Worm (Caenorhabditis elegans) whole organism, late embryonic: ENCODE data around the gene ipla-3.

Source experiments
- C08G9.2 ChIP-seq: sonication (generic microtip); optimal IDR thresholded peaks from 2 replicates; lab custom pipeline; 2016; ENCODE audit warnings: mild to moderate bottlenecking, missing genetic modification characterization, moderate library complexity, missing compliant biosample characterization
- F13H6.1 ChIP-seq: sonication (generic microtip); optimal IDR thresholded peaks from 2 replicates; lab custom pipeline; 2016; ENCODE audit warnings: missing genetic modification characterization, missing compliant biosample characterization
- K02D7.2 ChIP-seq: sonication (generic microtip); optimal IDR thresholded peaks from 2 replicates; lab custom pipeline; 2017; ENCODE audit warnings: mild to moderate bottlenecking, missing genetic modification characterization, missing compliant biosample characterization
- K09A11.1 ChIP-seq: sonication (generic microtip); optimal IDR thresholded peaks from 2 replicates; lab custom pipeline; 2017; ENCODE audit warnings: antibody characterized with exemption, mild to moderate bottlenecking, missing genetic modification characterization, missing compliant biosample characterization; ENCODE audit not compliant: insufficient read depth
- T23F11.4 ChIP-seq: fragments of 200-800 bp; sonication (Bioruptor generic); optimal IDR thresholded peaks from 2 replicates; lab custom pipeline; 2018; ENCODE audit warnings: mild to moderate bottlenecking, missing genetic modification characterization, missing compliant biosample characterization
- Y22D7AL.16 ChIP-seq: sonication (generic microtip); optimal IDR thresholded peaks from 2 replicates; lab custom pipeline; 2016; ENCODE audit warnings: missing genetic modification characterization, missing compliant biosample characterization
- ama-1 ChIP-seq: fragments of 150-350 bp; optimal IDR thresholded peaks from 2 replicates; lab custom pipeline; 2014
- ceh-14 ChIP-seq: sonication (generic microtip); optimal IDR thresholded peaks from 2 replicates; lab custom pipeline; 2016; ENCODE audit warnings: missing genotype, missing genetic modification characterization, missing compliant biosample characterization
- ceh-18 ChIP-seq: sonication (generic microtip); optimal IDR thresholded peaks from 2 replicates; lab custom pipeline; 2016; ENCODE audit warnings: missing genetic modification characterization, missing compliant biosample characterization
- ceh-2 ChIP-seq: sonication (generic microtip); optimal IDR thresholded peaks from 2 replicates; lab custom pipeline; 2016; ENCODE audit warnings: missing genotype, missing genetic modification characterization, missing compliant biosample characterization
- ceh-22 ChIP-seq: sonication (generic microtip); optimal IDR thresholded peaks from 2 replicates; lab custom pipeline; 2017; ENCODE audit warnings: missing biosample characterization, missing genetic modification characterization
- ceh-24 ChIP-seq: sonication (generic microtip); optimal IDR thresholded peaks from 2 replicates; lab custom pipeline; 2016; ENCODE audit warnings: mild to moderate bottlenecking, missing genetic modification characterization, missing compliant biosample characterization
- ceh-30 ChIP-seq: fragments of 150-350 bp; optimal IDR thresholded peaks from 2 replicates; lab custom pipeline; 2014; ENCODE audit warnings: missing biosample characterization, missing genetic modification characterization
- ceh-34 ChIP-seq: sonication (generic microtip); optimal IDR thresholded peaks from 2 replicates; lab custom pipeline; 2016; ENCODE audit warnings: mild to moderate bottlenecking, missing genetic modification characterization, missing compliant biosample characterization
- ceh-45 ChIP-seq: fragments of 200-800 bp; sonication (Bioruptor generic); IDR thresholded peaks from 2 replicates; pipeline ENCODE4 v1.3.6; 2022; ENCODE audit warnings: missing genetic modification reagents, missing genetic modification characterization, missing compliant biosample characterization
- ceh-48 ChIP-seq: sonication (generic microtip); optimal IDR thresholded peaks from 2 replicates; lab custom pipeline; 2016; ENCODE audit warnings: missing genetic modification characterization, inconsistent platforms, missing compliant biosample characterization
- ceh-9 ChIP-seq: sonication (generic microtip); optimal IDR thresholded peaks from 2 replicates; lab custom pipeline; 2016; ENCODE audit warnings: mild to moderate bottlenecking, missing genetic modification characterization, inconsistent platforms, missing compliant biosample characterization
- che-1 ChIP-seq: sonication (generic microtip); optimal IDR thresholded peaks from 2 replicates; lab custom pipeline; 2016; ENCODE audit warnings: mild to moderate bottlenecking, missing genetic modification characterization, missing compliant biosample characterization
- dve-1 ChIP-seq: sonication (generic microtip); optimal IDR thresholded peaks from 2 replicates; lab custom pipeline; 2017; ENCODE audit warnings: antibody characterized with exemption, mild to moderate bottlenecking, missing genetic modification characterization, missing compliant biosample characterization
- elt-2 ChIP-seq: sonication (generic microtip); optimal IDR thresholded peaks from 2 replicates; lab custom pipeline; 2016; ENCODE audit warnings: missing genetic modification reagents, missing genetic modification characterization, missing compliant biosample characterization
- elt-4 ChIP-seq: sonication (generic microtip); optimal IDR thresholded peaks from 2 replicates; lab custom pipeline; 2016; ENCODE audit warnings: missing genetic modification characterization, missing compliant biosample characterization
- eyg-1 ChIP-seq: sonication (generic microtip); optimal IDR thresholded peaks from 2 replicates; lab custom pipeline; 2016; ENCODE audit warnings: missing genotype, missing genetic modification characterization, missing compliant biosample characterization
- fax-1 ChIP-seq: sonication (generic microtip); optimal IDR thresholded peaks from 2 replicates; lab custom pipeline; 2016; ENCODE audit warnings: missing genotype, missing genetic modification characterization, missing compliant biosample characterization
- fkh-10 ChIP-seq: fragments of 150-350 bp; optimal IDR thresholded peaks from 2 replicates; lab custom pipeline; 2014; ENCODE audit warnings: missing biosample characterization, missing genetic modification reagents, missing genetic modification characterization
- fkh-6 ChIP-seq: sonication (generic microtip); optimal IDR thresholded peaks from 2 replicates; lab custom pipeline; 2016; ENCODE audit warnings: missing genetic modification characterization, missing compliant biosample characterization
- gmeb-2 ChIP-seq: sonication (generic microtip); optimal IDR thresholded peaks from 2 replicates; lab custom pipeline; 2016; ENCODE audit warnings: missing genetic modification characterization, inconsistent platforms, missing compliant biosample characterization
- hlh-15 ChIP-seq: sonication (generic microtip); optimal IDR thresholded peaks from 2 replicates; lab custom pipeline; 2016; ENCODE audit warnings: missing genetic modification characterization, missing compliant biosample characterization
- hlh-6 ChIP-seq: sonication (generic microtip); optimal IDR thresholded peaks from 2 replicates; lab custom pipeline; 2016; ENCODE audit warnings: missing genotype, missing genetic modification characterization, missing compliant biosample characterization
- hlh-8 ChIP-seq: sonication (generic microtip); optimal IDR thresholded peaks from 2 replicates; lab custom pipeline; 2016; ENCODE audit warnings: missing genotype, missing genetic modification characterization, missing compliant biosample characterization
- madf-2 ChIP-seq: sonication (generic microtip); optimal IDR thresholded peaks from 2 replicates; lab custom pipeline; 2017; ENCODE audit warnings: missing genetic modification characterization, missing compliant biosample characterization
- mec-3 ChIP-seq: sonication (generic microtip); optimal IDR thresholded peaks from 2 replicates; lab custom pipeline; 2016; ENCODE audit warnings: borderline replicate concordance, missing genetic modification characterization, missing compliant biosample characterization
- nfya-1 ChIP-seq: sonication (generic microtip); optimal IDR thresholded peaks from 2 replicates; lab custom pipeline; 2017; ENCODE audit warnings: missing genetic modification characterization, mild to moderate bottlenecking, missing compliant biosample characterization, antibody characterized with exemption, moderate library complexity
- nhr-232 ChIP-seq: sonication (generic microtip); optimal IDR thresholded peaks from 2 replicates; lab custom pipeline; 2016; ENCODE audit warnings: missing genetic modification characterization, missing compliant biosample characterization
- npax-4 ChIP-seq: sonication (generic microtip); optimal IDR thresholded peaks from 2 replicates; lab custom pipeline; 2016; ENCODE audit warnings: missing genetic modification characterization, missing compliant biosample characterization
- pat-9 ChIP-seq: fragments of 200-800 bp; sonication (Bioruptor generic); optimal IDR thresholded peaks from 2 replicates; lab custom pipeline; 2018; ENCODE audit warnings: mild to moderate bottlenecking, missing genetic modification characterization, moderate library complexity, missing compliant biosample characterization
- pax-1 ChIP-seq: fragments of 150-350 bp; optimal IDR thresholded peaks from 2 replicates; lab custom pipeline; 2014; ENCODE audit warnings: missing biosample characterization, missing genetic modification characterization
- pha-2 ChIP-seq: sonication (generic microtip); optimal IDR thresholded peaks from 2 replicates; lab custom pipeline; 2017; ENCODE audit warnings: mild to moderate bottlenecking, missing genetic modification characterization, missing compliant biosample characterization
- pqm-1 ChIP-seq: sonication (generic microtip); optimal IDR thresholded peaks from 2 replicates; lab custom pipeline; 2016; ENCODE audit warnings: missing genetic modification characterization, missing compliant biosample characterization
- ref-2 ChIP-seq: sonication (generic microtip); optimal IDR thresholded peaks from 2 replicates; lab custom pipeline; 2016; ENCODE audit warnings: missing genetic modification characterization, missing compliant biosample characterization
- rnt-1 ChIP-seq: sonication (generic microtip); optimal IDR thresholded peaks from 2 replicates; lab custom pipeline; 2016; ENCODE audit warnings: missing genetic modification characterization, missing compliant biosample characterization
- sdc-2 ChIP-seq: sonication (generic microtip); optimal IDR thresholded peaks from 2 replicates; lab custom pipeline; 2016; ENCODE audit warnings: missing genotype, missing genetic modification characterization, missing compliant biosample characterization
- sox-2 ChIP-seq: fragments of 200-800 bp; sonication (Bioruptor generic); IDR thresholded peaks from 2 replicates; pipeline ENCODE4 v1.3.6; 2022; ENCODE audit warnings: missing genetic modification reagents, missing genetic modification characterization, missing compliant biosample characterization
- tbx-2 ChIP-seq: sonication (generic microtip); optimal IDR thresholded peaks from 2 replicates; lab custom pipeline; 2016; ENCODE audit warnings: missing genetic modification characterization, missing compliant biosample characterization
- tbx-7 ChIP-seq: sonication (generic microtip); optimal IDR thresholded peaks from 2 replicates; lab custom pipeline; 2016; ENCODE audit warnings: missing genotype, missing genetic modification characterization, missing compliant biosample characterization
- ttx-3 ChIP-seq: sonication (generic microtip); optimal IDR thresholded peaks from 2 replicates; lab custom pipeline; 2016; ENCODE audit warnings: missing genetic modification reagents, missing genetic modification characterization, missing compliant biosample characterization
- unc-3 ChIP-seq, 2 experiments: fragments of 200-800 bp in 1 of 2; sonication (Bioruptor generic) in 1 of 2; sonication (generic microtip) in 1 of 2; conservative IDR thresholded peaks in 1 of 2; optimal IDR thresholded peaks in 1 of 2; 2 replicates each; pipeline versions ENCODE4 v1.3.6 to Lab custom; 2016 to 2022; ENCODE audit warnings: missing compliant biosample characterization in 2 of 2, missing genetic modification characterization in 2 of 2, missing genetic modification reagents in 1 of 2
- unc-42 ChIP-seq: sonication (generic microtip); optimal IDR thresholded peaks from 2 replicates; lab custom pipeline; 2016; ENCODE audit warnings: missing genotype, missing genetic modification characterization, missing compliant biosample characterization
- unc-55 ChIP-seq: sonication (generic microtip); optimal IDR thresholded peaks from 2 replicates; lab custom pipeline; 2017; ENCODE audit warnings: missing biosample characterization, missing genetic modification reagents, missing genetic modification characterization

The ipla-3 gene

ce11 chrV:20728763-20729350 lies at the start of gene ipla-3:
Gene ipla-3, minus strand, starts transcription at chrV:20729272.
- TF ChIP-seq unc-55 (GFP tag; lab: Kevin White, UChicago) (peak; percentile 63), dve-1 (no peak), eyg-1 (tag; lab: Kevin White, UChicago) (no peak), madf-2 (no peak), nfya-1 (tag; lab: Kevin White, UChicago) (peak; percentile 7), tbx-2 (tag; lab: Kevin White, UChicago) (peak; percentile 23), ceh-22 (tag; lab: Kevin White, UChicago) (no peak), ceh-9 (tag; lab: Kevin White, UChicago) (no peak), pqm-1 (tag; lab: Kevin White, UChicago) (no peak), ceh-30 (tag; lab: Kevin White, UChicago) (no peak), ceh-24 (tag; lab: Kevin White, UChicago) (no peak), ttx-3 (no peak), T23F11.4 (GFP tag; lab: Kevin White, UChicago) (no peak), ceh-2 (no peak), Y22D7AL.16 (tag; lab: Kevin White, UChicago) (no peak), ceh-45 (GFP tag; lab: Robert Waterston, UW) (no peak), sox-2 (peak; percentile 79), ceh-34 (tag; lab: Kevin White, UChicago) (no peak), gmeb-2 (tag; lab: Kevin White, UChicago) (no peak), pax-1 (tag; lab: Kevin White, UChicago) (no peak), pat-9 (tag; lab: Kevin White, UChicago) (no peak), fax-1 (tag; lab: Kevin White, UChicago) (no peak), unc-3 (GFP tag; conservative IDR thresholded peaks at IDR 0.05; lab: Robert Waterston, UW) (no peak), unc-3 (tag; optimal IDR thresholded peaks at IDR 0.05; lab: Kevin White, UChicago) (no peak), tbx-7 (tag; lab: Kevin White, UChicago) (no peak), nhr-232 (tag; lab: Kevin White, UChicago) (no peak), rnt-1 (tag; lab: Kevin White, UChicago) (peak; percentile 17), elt-2 (tag; lab: Kevin White, UChicago) (peak; percentile 19), pha-2 (tag; lab: Kevin White, UChicago) (peak; percentile 71)
- TF ChIP-seq, all 69 proteins: peak for 7

- no peak for TF ChIP-seq C08G9.2 (tag; lab: Kevin White, UChicago)
- peak; percentile 40 for TF ChIP-seq K09A11.1 (tag; lab: Kevin White, UChicago)
- TF ChIP-seq dve-1, result peak; percentile 59
- peak; percentile 78 for TF ChIP-seq hlh-8 (tag; lab: Kevin White, UChicago)
- TF ChIP-seq F13H6.1, result peak; percentile 81
- peak; percentile 73 for TF ChIP-seq ref-2 (tag; lab: Kevin White, UChicago)
- peak; percentile 83 for TF ChIP-seq rnt-1 (tag; lab: Kevin White, UChicago)
- no peak for TF ChIP-seq ceh-30 (tag; lab: Kevin White, UChicago)
- TF ChIP-seq ceh-14 (tag; lab: Kevin White, UChicago), result peak; percentile 61
- TF ChIP-seq pat-9 (tag; lab: Kevin White, UChicago), result no peak
- TF ChIP-seq fkh-6 (tag; lab: Kevin White, UChicago), result no peak
- TF ChIP-seq eyg-1 (tag; lab: Kevin White, UChicago), result no peak
- peak; percentile 78 for TF ChIP-seq pqm-1 (tag; lab: Kevin White, UChicago)
- no peak for TF ChIP-seq che-1 (tag; lab: Kevin White, UChicago)
- TF ChIP-seq ceh-48 (tag; lab: Kevin White, UChicago), result no peak
- TF ChIP-seq T23F11.4 (GFP tag; lab: Kevin White, UChicago), result no peak
- TF ChIP-seq K02D7.2 (tag; lab: Kevin White, UChicago), result no peak
- no peak for TF ChIP-seq hlh-15
- no peak for TF ChIP-seq ceh-24 (tag; lab: Kevin White, UChicago)
- TF ChIP-seq fkh-10 (GFP tag; lab: Kevin White, UChicago), result no peak
- TF ChIP-seq ceh-45 (GFP tag; lab: Robert Waterston, UW), result no peak
- TF ChIP-seq ttx-3, result peak; percentile 3
- no peak for TF ChIP-seq ama-1 (lab: Kevin White, UChicago)
- TF ChIP-seq npax-4 (tag; lab: Kevin White, UChicago), result no peak
- TF ChIP-seq sdc-2, result peak; percentile 65
- peak; percentile 27 for TF ChIP-seq elt-2 (tag; lab: Kevin White, UChicago)
- no peak for TF ChIP-seq elt-4 (tag; lab: Kevin White, UChicago)
- no peak for TF ChIP-seq sox-2
- peak; percentile 98 for TF ChIP-seq unc-42 (tag; lab: Kevin White, UChicago)
- TF ChIP-seq hlh-6 (tag; lab: Kevin White, UChicago), result no peak
- TF ChIP-seq nhr-232 (tag; lab: Kevin White, UChicago), result no peak
- no peak for TF ChIP-seq mec-3 (tag; lab: Kevin White, UChicago)
- peak; percentile 27 for TF ChIP-seq pha-2 (tag; lab: Kevin White, UChicago)
- TF ChIP-seq ceh-18 (tag; lab: Kevin White, UChicago), result peak; percentile 95
- TF ChIP-seq ceh-22 (tag; lab: Kevin White, UChicago), result peak; percentile 85
- TF ChIP-seq tbx-2 (tag; lab: Kevin White, UChicago), result peak; percentile 80
Measured at ce11 chrV:20778257-20778697, 49.2 kb upstream of the ipla-3 start.
